Fruit fly (Drosophila melanogaster) whole organism, adult: ENCODE measurements around the gene Proc.

Experiments used
- CG11617 ChIP-seq: fragments of 200-800 bp; sonication (Bioruptor generic); optimal IDR thresholded peaks from 2 replicates; lab custom pipeline; 2017; ENCODE audit warnings: mild to moderate bottlenecking, missing biosample characterization, missing genetic modification reagents, missing genetic modification characterization
- CG12768 ChIP-seq: fragments of 200-800 bp; sonication (Bioruptor generic); optimal IDR thresholded peaks from 2 replicates; lab custom pipeline; 2017; ENCODE audit warnings: missing biosample characterization, missing genetic modification characterization, mild to moderate bottlenecking, moderate library complexity, missing genetic modification reagents
- CG14711 ChIP-seq: fragments of 200-800 bp; sonication (Bioruptor generic); optimal IDR thresholded peaks from 2 replicates; lab custom pipeline; 2018; ENCODE audit warnings: missing biosample characterization, mild to moderate bottlenecking, missing genetic modification characterization, moderate library complexity
- CG1620 ChIP-seq: fragments of 200-800 bp; sonication (Bioruptor generic); optimal IDR thresholded peaks from 2 replicates; lab custom pipeline; 2016; ENCODE audit warnings: missing biosample characterization, missing genetic modification characterization
- CG33017 ChIP-seq: fragments of 200-800 bp; sonication (Bioruptor generic); optimal IDR thresholded peaks from 2 replicates; lab custom pipeline; 2018; ENCODE audit warnings: missing biosample characterization, mild to moderate bottlenecking, missing genetic modification characterization, moderate library complexity
- CG5204 ChIP-seq: fragments of 200-800 bp; sonication (Bioruptor generic); optimal IDR thresholded peaks from 2 replicates; lab custom pipeline; 2016; ENCODE audit warnings: missing biosample characterization, missing genetic modification characterization
- CG7045 ChIP-seq: fragments of 200-800 bp; sonication (Bioruptor generic); optimal IDR thresholded peaks from 2 replicates; lab custom pipeline; 2017; ENCODE audit warnings: missing biosample characterization, mild to moderate bottlenecking, missing genetic modification characterization
- CG7101 ChIP-seq: fragments of 200-800 bp; sonication (Bioruptor generic); optimal IDR thresholded peaks from 2 replicates; lab custom pipeline; 2018; ENCODE audit warnings: missing biosample characterization, mild to moderate bottlenecking, missing genetic modification characterization, moderate library complexity
- Clk ChIP-seq: fragments of 200-800 bp; sonication (Bioruptor generic); optimal IDR thresholded peaks from 2 replicates; lab custom pipeline; 2017; ENCODE audit warnings: missing biosample characterization, missing genetic modification characterization
- Crg-1 ChIP-seq: fragments of 200-800 bp; sonication (Bioruptor generic); optimal IDR thresholded peaks from 2 replicates; lab custom pipeline; 2016; ENCODE audit warnings: missing biosample characterization, missing genetic modification characterization
- Hr96 ChIP-seq: fragments of 200-800 bp; sonication (Bioruptor generic); optimal IDR thresholded peaks from 2 replicates; lab custom pipeline; 2016; ENCODE audit warnings: missing biosample characterization, missing genetic modification characterization
- Mnt ChIP-seq: fragments of 200-800 bp; sonication (Bioruptor generic); optimal IDR thresholded peaks from 2 replicates; lab custom pipeline; 2016; ENCODE audit warnings: missing biosample characterization, mild to moderate bottlenecking, missing genetic modification characterization
- bab1 ChIP-seq: fragments of 200-800 bp; sonication (Bioruptor generic); optimal IDR thresholded peaks from 3 replicates; lab custom pipeline; 2019; ENCODE audit warnings: missing biosample characterization, mild to moderate bottlenecking, missing genetic modification characterization, moderate library complexity
- cic ChIP-seq: fragments of 200-800 bp; sonication (Bioruptor generic); optimal IDR thresholded peaks from 2 replicates; lab custom pipeline; 2017; ENCODE audit warnings: missing biosample characterization, mild to moderate bottlenecking, missing genetic modification characterization, moderate library complexity
- cnc ChIP-seq, 2 experiments: fragments of >200 bp; optimal IDR thresholded peaks; 2 replicates each; lab custom pipeline; 2017
- kay ChIP-seq: fragments of 200-800 bp; sonication (Bioruptor generic); peaks from one replicate; lab custom pipeline; 2016; ENCODE audit warnings: missing biosample characterization, missing genetic modification characterization, borderline replicate concordance
- ovo ChIP-seq: fragments of 200-800 bp; sonication (Bioruptor generic); optimal IDR thresholded peaks from 2 replicates; lab custom pipeline; 2016; ENCODE audit warnings: missing biosample characterization, missing genetic modification characterization
- pad ChIP-seq: fragments of 200-800 bp; sonication (Bioruptor generic); optimal IDR thresholded peaks from 3 replicates; lab custom pipeline; 2017; ENCODE audit warnings: missing biosample characterization, missing genetic modification characterization, mild to moderate bottlenecking, moderate library complexity, missing genetic modification reagents
- tj ChIP-seq: fragments of 200-800 bp; sonication (Bioruptor generic); optimal IDR thresholded peaks from 3 replicates; lab custom pipeline; 2017; ENCODE audit warnings: missing biosample characterization, mild to moderate bottlenecking, missing genetic modification characterization, moderate library complexity
- toe ChIP-seq: fragments of 200-800 bp; sonication (Bioruptor generic); optimal IDR thresholded peaks from 2 replicates; lab custom pipeline; 2016; ENCODE audit warnings: missing biosample characterization, missing genetic modification characterization

Gene Proc

dm6 chr2L:7828231-7828630 lies 43.0 kb downstream of the Proc start:
- TF ChIP-seq cic (GFP tag; lab: Kevin White, UChicago) (peak; percentile 39), CG14711 (tag; lab: Kevin White, UChicago) (no peak), CG12768 (GFP tag; lab: Kevin White, UChicago) (peak; percentile 50), CG7101 (tag; lab: Kevin White, UChicago) (no peak), kay (GFP tag; lab: Kevin White, UChicago) (peak; percentile 100), CG1620 (GFP tag; lab: Kevin White, UChicago) (no peak), CG5204 (no peak), bab1 (GFP tag; lab: Kevin White, UChicago) (no peak), CG11617 (GFP tag; lab: Kevin White, UChicago) (no peak), ovo (GFP tag; lab: Kevin White, UChicago) (peak; percentile 57), pad (GFP tag; lab: Kevin White, UChicago) (peak; percentile 81), Hr96 (GFP tag; lab: Kevin White, UChicago) (peak; percentile 26), cnc (optimal IDR thresholded peaks at IDR 0.05; lab: Kevin White, UChicago) (no peak), toe (GFP tag; lab: Kevin White, UChicago) (no peak), tj (GFP tag; lab: Kevin White, UChicago) (peak; percentile 34), CG33017 (tag; lab: Kevin White, UChicago) (no peak), Clk (GFP tag; lab: Kevin White, UChicago) (peak; percentile 45), Mnt (GFP tag; lab: Kevin White, UChicago) (peak; percentile 50), CG7045 (GFP tag; lab: Kevin White, UChicago) (peak; percentile 19), Crg-1 (GFP tag; lab: Kevin White, UChicago) (no peak)

- TF ChIP-seq CG7045 (GFP tag; lab: Kevin White, UChicago) (peak; percentile 87), tj (GFP tag; lab: Kevin White, UChicago) (peak; percentile 82), CG12768 (GFP tag; lab: Kevin White, UChicago) (peak; percentile 93), pad (GFP tag; lab: Kevin White, UChicago) (peak; percentile 82), Clk (GFP tag; lab: Kevin White, UChicago) (peak; percentile 84), CG7101 (tag; lab: Kevin White, UChicago) (peak; percentile 94), Mnt (GFP tag; lab: Kevin White, UChicago) (peak; percentile 94), bab1 (GFP tag; lab: Kevin White, UChicago) (peak; percentile 74), CG11617 (GFP tag; lab: Kevin White, UChicago) (peak; percentile 92), cnc (optimal IDR thresholded peaks at IDR 0.05; lab: Kevin White, UChicago) (no peak), toe (GFP tag; lab: Kevin White, UChicago) (peak; percentile 80), Hr96 (GFP tag; lab: Kevin White, UChicago) (peak; percentile 85), CG14711 (tag; lab: Kevin White, UChicago) (peak; percentile 75), kay (GFP tag; lab: Kevin White, UChicago) (peak; percentile 84), CG1620 (GFP tag; lab: Kevin White, UChicago) (peak; percentile 88), CG5204 (no peak), Crg-1 (GFP tag; lab: Kevin White, UChicago) (peak; percentile 96), cic (GFP tag; lab: Kevin White, UChicago) (peak; percentile 48), CG33017 (tag; lab: Kevin White, UChicago) (peak; percentile 85), ovo (GFP tag; lab: Kevin White, UChicago) (peak; percentile 94)
Observed at dm6 chr2L:7827045-7828004, 43.9 kb downstream of the Proc start, which contains the start of the genes Rack1 and mts. Rack1 (minus strand) TSS chr2L:7827315. mts (plus strand) TSS chr2L:7827650.

dm6 chr2L:7821279-7821848 lies 49.9 kb downstream of the Proc start:
- TF ChIP-seq Clk (GFP tag; lab: Kevin White, UChicago): no peak
- no peak for TF ChIP-seq ovo (GFP tag; lab: Kevin White, UChicago)
- no peak for TF ChIP-seq pad (GFP tag; lab: Kevin White, UChicago)
- TF ChIP-seq toe (GFP tag; lab: Kevin White, UChicago): peak; percentile 81
- TF ChIP-seq Crg-1 (GFP tag; lab: Kevin White, UChicago): peak; percentile 32
- TF ChIP-seq bab1 (GFP tag; lab: Kevin White, UChicago): peak; percentile 55
- TF ChIP-seq Hr96 (GFP tag; lab: Kevin White, UChicago): peak; percentile 68
- no peak for TF ChIP-seq kay (GFP tag; lab: Kevin White, UChicago)
- TF ChIP-seq CG11617 (GFP tag; lab: Kevin White, UChicago): peak; percentile 50
- TF ChIP-seq CG12768 (GFP tag; lab: Kevin White, UChicago): peak; percentile 20
- TF ChIP-seq CG5204: no peak
- peak; percentile 39 for TF ChIP-seq Mnt (GFP tag; lab: Kevin White, UChicago)
- TF ChIP-seq CG14711 (tag; lab: Kevin White, UChicago): peak; percentile 20
- TF ChIP-seq tj (GFP tag; lab: Kevin White, UChicago): peak; percentile 16
- TF ChIP-seq CG7101 (tag; lab: Kevin White, UChicago): no peak
- TF ChIP-seq CG7045 (GFP tag; lab: Kevin White, UChicago): peak; percentile 12
- no peak for TF ChIP-seq CG33017 (tag; lab: Kevin White, UChicago)
- TF ChIP-seq cic (GFP tag; lab: Kevin White, UChicago): peak; percentile 13
- peak; percentile 63 for TF ChIP-seq CG1620 (GFP tag; lab: Kevin White, UChicago)
- TF ChIP-seq cnc (optimal IDR thresholded peaks at IDR 0.05; lab: Kevin White, UChicago): no peak

- TF ChIP-seq cic (GFP tag; lab: Kevin White, UChicago) (no peak), CG7045 (GFP tag; lab: Kevin White, UChicago) (no peak), tj (GFP tag; lab: Kevin White, UChicago) (no peak), kay (GFP tag; lab: Kevin White, UChicago) (no peak), CG7101 (tag; lab: Kevin White, UChicago) (no peak), CG33017 (tag; lab: Kevin White, UChicago) (no peak), bab1 (GFP tag; lab: Kevin White, UChicago) (no peak), CG1620 (GFP tag; lab: Kevin White, UChicago) (no peak), CG5204 (no peak), Clk (GFP tag; lab: Kevin White, UChicago) (no peak)
Observed at dm6 chr2L:7820851-7821250, 50.4 kb downstream of the Proc start, which contains the start of gene CG7115. CG7115 (plus strand) TSS chr2L:7821151.
